Worm (Caenorhabditis elegans) whole organism, L1 larva: ENCODE results near the gene zip-8.

Source experiments
- ama-1 ChIP-seq: fragments of 150-350 bp; optimal IDR thresholded peaks from 2 replicates; lab custom pipeline; 2014
- ces-1 ChIP-seq: fragments of 150-350 bp; optimal IDR thresholded peaks from 2 replicates; lab custom pipeline; 2014; ENCODE audit warnings: missing biosample characterization, missing genetic modification reagents, missing genetic modification characterization
- dsc-1 ChIP-seq: sonication (generic microtip); optimal IDR thresholded peaks from 2 replicates; lab custom pipeline; 2016; ENCODE audit warnings: mild to moderate bottlenecking, missing genetic modification characterization, missing compliant biosample characterization
- elt-2 ChIP-seq: sonication (generic microtip); optimal IDR thresholded peaks from 2 replicates; lab custom pipeline; 2016; ENCODE audit warnings: missing genetic modification characterization, mild to moderate bottlenecking, inconsistent platforms, missing compliant biosample characterization, missing genetic modification reagents
- nhr-11 ChIP-seq: fragments of 150-350 bp; optimal IDR thresholded peaks from 2 replicates; lab custom pipeline; 2014; ENCODE audit warnings: missing biosample characterization, missing genetic modification characterization
- nhr-76 ChIP-seq: sonication (generic microtip); optimal IDR thresholded peaks from 2 replicates; lab custom pipeline; 2017; ENCODE audit warnings: missing biosample characterization, missing genetic modification characterization
- zag-1 ChIP-seq: fragments of 150-350 bp; optimal IDR thresholded peaks from 2 replicates; lab custom pipeline; 2014; ENCODE audit warnings: missing biosample characterization, missing genetic modification characterization
- ztf-11 ChIP-seq, 2 experiments: sonication (generic microtip); optimal IDR thresholded peaks; 2 replicates each; lab custom pipeline; 2016 to 2017; ENCODE audit warnings: missing genetic modification characterization in 2 of 2, missing biosample characterization in 1 of 2, missing compliant biosample characterization in 1 of 2

- TF ChIP-seq ama-1 (no peak), elt-2 (no peak), dsc-1 (tag; lab: Kevin White, UChicago) (no peak), zag-1 (tag; lab: Kevin White, UChicago) (no peak), nhr-76 (tag; lab: Kevin White, UChicago) (no peak), ces-1 (GFP tag; lab: Kevin White, UChicago) (no peak), nhr-11 (no peak), ztf-11 (tag; optimal IDR thresholded peaks at IDR 0.05; lab: Kevin White, UChicago) (no peak)
Observed at ce11 chrIII:6449854-6450253, 28.9 kb upstream of the zip-8 start.
